Fruit fly (Drosophila melanogaster) whole organism, adult: ENCODE measurements around the gene Rab9D.

ENCODE experiments used
- CG1620 ChIP-seq: fragments of 200-800 bp; sonication (Bioruptor generic); optimal IDR thresholded peaks from 2 replicates; lab custom pipeline; 2016; ENCODE audit warnings: missing biosample characterization, missing genetic modification characterization
- CG7101 ChIP-seq: fragments of 200-800 bp; sonication (Bioruptor generic); optimal IDR thresholded peaks from 2 replicates; lab custom pipeline; 2018; ENCODE audit warnings: missing biosample characterization, mild to moderate bottlenecking, missing genetic modification characterization, moderate library complexity
- Hr96 ChIP-seq: fragments of 200-800 bp; sonication (Bioruptor generic); optimal IDR thresholded peaks from 2 replicates; lab custom pipeline; 2016; ENCODE audit warnings: missing biosample characterization, missing genetic modification characterization
- kay ChIP-seq: fragments of 200-800 bp; sonication (Bioruptor generic); peaks from one replicate; lab custom pipeline; 2016; ENCODE audit warnings: missing biosample characterization, missing genetic modification characterization, borderline replicate concordance
- pad ChIP-seq: fragments of 200-800 bp; sonication (Bioruptor generic); optimal IDR thresholded peaks from 3 replicates; lab custom pipeline; 2017; ENCODE audit warnings: missing biosample characterization, missing genetic modification characterization, mild to moderate bottlenecking, moderate library complexity, missing genetic modification reagents
- tj ChIP-seq: fragments of 200-800 bp; sonication (Bioruptor generic); optimal IDR thresholded peaks from 3 replicates; lab custom pipeline; 2017; ENCODE audit warnings: missing biosample characterization, mild to moderate bottlenecking, missing genetic modification characterization, moderate library complexity

dm6 chrX:10558060-10558459 is 30.8 kb upstream of the Rab9D start:
- TF ChIP-seq Hr96, result no peak
- no peak for TF ChIP-seq pad (GFP tag; lab: Kevin White, UChicago)
- TF ChIP-seq CG7101, result no peak
- TF ChIP-seq tj (GFP tag; lab: Kevin White, UChicago), result no peak
- TF ChIP-seq kay (GFP tag; lab: Kevin White, UChicago), result no peak
- TF ChIP-seq CG1620 (GFP tag; lab: Kevin White, UChicago), result no peak
